Worm (Caenorhabditis elegans): ENCODE data around the gene zim-2.

ce11 chrIV:10578367-10578766, 23.3 kb downstream of the zim-2 start, which contains the start of gene lgc-43:
- no peak for TF ChIP-seq dmd-6 (GFP tag; IDR thresholded peaks at IDR 0.05)
- TF ChIP-seq F44E2.7 (GFP tag; IDR thresholded peaks at IDR 0.05) = no peak
- no peak for TF ChIP-seq spr-3 (GFP tag; optimal IDR thresholded peaks at IDR 0.05)
- no peak for TF ChIP-seq ZK546.5 (tag; optimal IDR thresholded peaks at IDR 0.05)
- TF ChIP-seq dve-1 (tag; optimal IDR thresholded peaks at IDR 0.05; ENCODE audit: insufficient read depth) = no peak
- no peak for TF ChIP-seq ces-1 (GFP tag; optimal IDR thresholded peaks at IDR 0.05)
